Worm (Caenorhabditis elegans): Measurements from ENCODE around the gene M03A8.3.

The M03A8.3 gene

ce11 chrX:6799776-6800175, at the start of gene M03A8.3:
Gene M03A8.3, plus strand, starts transcription at chrX:6800053.
- TF ChIP-seq mcd-1 (GFP tag; IDR thresholded peaks at IDR 0.05) = no peak
- peak; percentile 46 for TF ChIP-seq nhr-80 (tag; optimal IDR thresholded peaks at IDR 0.05)
- no peak for TF ChIP-seq efl-1 (GFP tag; optimal IDR thresholded peaks at IDR 0.05)

DNA sequence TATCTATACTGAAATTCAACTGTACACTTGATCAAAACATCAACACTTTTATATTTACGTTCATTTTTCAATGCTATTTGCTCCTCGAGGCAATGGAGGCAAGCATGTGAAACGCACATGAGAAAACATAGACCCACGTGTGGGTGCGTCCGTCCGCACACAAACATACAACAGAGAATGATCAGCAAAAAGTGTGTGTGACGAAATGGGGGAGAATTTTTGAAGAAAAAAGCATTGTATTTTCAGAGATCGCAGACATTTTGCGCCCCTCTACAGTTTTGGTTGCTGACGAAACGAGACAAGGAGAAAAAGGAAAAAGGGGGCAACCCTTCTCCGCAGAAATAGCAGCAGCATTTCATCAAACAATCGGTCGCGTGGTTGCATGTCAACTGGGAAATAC, 49.7 kb upstream of the M03A8.3 start:
- TF ChIP-seq ztf-26 (tag; optimal IDR thresholded peaks at IDR 0.05) (peak; percentile 71), K11D2.4 (GFP tag; IDR thresholded peaks at IDR 0.05) (peak; percentile 74), mel-28 (tag; optimal IDR thresholded peaks at IDR 0.05; ENCODE audit: borderline replicate concordance) (no peak), egrh-3 (GFP tag; IDR thresholded peaks at IDR 0.05) (peak; percentile 45; the same call in 1 of the 2 replicates), ztf-25 (GFP tag; IDR thresholded peaks at IDR 0.05) (no peak), K12H6.12 (tag; optimal IDR thresholded peaks at IDR 0.05) (peak; percentile 86), ztf-6 (GFP tag; IDR thresholded peaks at IDR 0.05) (no peak), egl-44 (GFP tag; IDR thresholded peaks at IDR 0.05) (peak; percentile 73; the same call in 1 of the 2 replicates), mxl-1 (tag; optimal IDR thresholded peaks at IDR 0.05) (no peak), die-1 (tag; optimal IDR thresholded peaks at IDR 0.05) (peak; percentile 6), tlf-1 (GFP tag; optimal IDR thresholded peaks at IDR 0.05) (peak; percentile 48), C06A6.2 (GFP tag; conservative IDR thresholded peaks at IDR 0.05) (peak; percentile 83), bed-1 (GFP tag; IDR thresholded peaks at IDR 0.05) (0 out of 2 replicates have a peak, but pooled peaks have one; percentile 50), tbp1 (GFP tag; optimal IDR thresholded peaks at IDR 0.05) (peak; percentile 52), cebp-2 (GFP tag; IDR thresholded peaks at IDR 0.05) (no peak), attf-6 (GFP tag; IDR thresholded peaks at IDR 0.05) (no peak), egl-18 (GFP tag; IDR thresholded peaks at IDR 0.05) (no peak), T07F8.4 (tag; optimal IDR thresholded peaks at IDR 0.05) (no peak), hsf-1 (GFP tag; IDR thresholded peaks at IDR 0.05) (no peak), C17E4.6 (GFP tag; IDR thresholded peaks at IDR 0.05) (no peak), attf-5 (GFP tag; optimal IDR thresholded peaks at IDR 0.05) (peak; percentile 52), F33H1.4 (GFP tag; IDR thresholded peaks at IDR 0.05) (no peak), aptf-2 (GFP tag; conservative IDR thresholded peaks at IDR 0.05) (no peak), F22D6.2 (tag; optimal IDR thresholded peaks at IDR 0.05) (peak; percentile 78), ztf-18 (tag; optimal IDR thresholded peaks at IDR 0.05) (no peak), sea-2 (GFP tag; IDR thresholded peaks at IDR 0.05) (no peak), somi-1 (GFP tag; optimal IDR thresholded peaks at IDR 0.05) (peak; percentile 89), rpc-1 (optimal IDR thresholded peaks at IDR 0.05) (no peak), rpc-1 (tag; optimal IDR thresholded peaks at IDR 0.05) (no peak), lin-26 (GFP tag; IDR thresholded peaks at IDR 0.05) (peak; percentile 51; the same call in 1 of the 2 replicates), ceh-58 (GFP tag; IDR thresholded peaks at IDR 0.05) (no peak), lin-54 (GFP tag; optimal IDR thresholded peaks at IDR 0.05) (peak; percentile 53), repo-1 (tag; optimal IDR thresholded peaks at IDR 0.05) (peak; percentile 67), akir-1 (GFP tag; optimal IDR thresholded peaks at IDR 0.05) (peak; percentile 32), Y95B8A.8 (GFP tag; IDR thresholded peaks at IDR 0.05) (peak; percentile 40; the same call in 1 of the 2 replicates), nhr-120 (GFP tag; IDR thresholded peaks at IDR 0.05) (no peak), hmg-20 (GFP tag; IDR thresholded peaks at IDR 0.05) (no peak), unc-62 (GFP tag; optimal IDR thresholded peaks at IDR 0.05) (no peak), T26A5.8 (tag; optimal IDR thresholded peaks at IDR 0.05) (no peak), let-526 (GFP tag; IDR thresholded peaks at IDR 0.05) (peak; percentile 77; the same call in 1 of the 2 replicates), chd-7 (tag; optimal IDR thresholded peaks at IDR 0.05) (peak; percentile 86), zim-3 (tag; optimal IDR thresholded peaks at IDR 0.05) (no peak), madf-6 (GFP tag; IDR thresholded peaks at IDR 0.05) (no peak; the same call in 1 of the 2 replicates), let-607 (tag; optimal IDR thresholded peaks at IDR 0.05) (no peak), nfyb-1 (GFP tag; IDR thresholded peaks at IDR 0.05) (peak; percentile 62), ccch-3 (GFP tag; optimal IDR thresholded peaks at IDR 0.05) (no peak)
